Fruit fly (Drosophila melanogaster) whole organism, embryonic: ENCODE measurements around the gene Vav.

Source experiments
- Ada2b ChIP-seq: fragments of 200-800 bp; sonication (Bioruptor generic); IDR thresholded peaks from 2 replicates; pipeline ENCODE4 v1.3.6; 2022; ENCODE audit warnings: missing biosample characterization, missing genetic modification characterization
- Antp ChIP-seq: fragments of 200-800 bp; sonication (Bioruptor generic); optimal IDR thresholded peaks from 3 replicates; lab custom pipeline; 2016; ENCODE audit warnings: missing biosample characterization, missing genetic modification characterization
- CG1024 ChIP-seq: fragments of 200-800 bp; sonication (Bioruptor generic); IDR thresholded peaks from 2 replicates; pipeline ENCODE4 v1.3.6; 2022; ENCODE audit warnings: missing biosample characterization, missing genetic modification characterization
- CG10654 ChIP-seq: fragments of 200-800 bp; sonication (Bioruptor generic); optimal IDR thresholded peaks from 2 replicates; lab custom pipeline; 2016; ENCODE audit warnings: missing biosample characterization, missing genetic modification characterization
- CG13287 ChIP-seq: fragments of 200-800 bp; sonication (Bioruptor generic); IDR thresholded peaks from 2 replicates; pipeline ENCODE4 v1.3.6; 2022; ENCODE audit warnings: missing biosample characterization, missing genetic modification characterization; ENCODE audit not compliant: partially characterized antibody
- CG13624 ChIP-seq: fragments of 200-800 bp; sonication (Bioruptor generic); optimal IDR thresholded peaks from 2 replicates; lab custom pipeline; 2016; ENCODE audit warnings: missing biosample characterization, missing genetic modification characterization
- CG14860 ChIP-seq: fragments of 200-800 bp; sonication (Bioruptor generic); IDR thresholded peaks from 3 replicates; pipeline ENCODE4 v1.3.6; 2022; ENCODE audit warnings: missing biosample characterization, missing genetic modification characterization; ENCODE audit not compliant: partially characterized antibody
- CG15011 ChIP-seq: fragments of 200-800 bp; sonication (Bioruptor generic); optimal IDR thresholded peaks from 3 replicates; lab custom pipeline; 2018; ENCODE audit warnings: missing biosample characterization, mild to moderate bottlenecking, missing genetic modification characterization
- CG1529 ChIP-seq: fragments of 200-800 bp; sonication (Bioruptor generic); optimal IDR thresholded peaks from 3 replicates; lab custom pipeline; 2018; ENCODE audit warnings: missing biosample characterization, missing genetic modification characterization
- CG17328 ChIP-seq: fragments of 200-800 bp; sonication (Bioruptor generic); IDR thresholded peaks from 2 replicates; pipeline ENCODE4 v1.3.6; 2022; ENCODE audit warnings: missing biosample characterization, missing genetic modification characterization
- CG1792 ChIP-seq: fragments of 200-800 bp; sonication (Bioruptor generic); optimal IDR thresholded peaks from 2 replicates; lab custom pipeline; 2016; ENCODE audit warnings: missing biosample characterization, missing genetic modification characterization
- CG18619 ChIP-seq: fragments of 200-800 bp; sonication (Bioruptor generic); optimal IDR thresholded peaks from 3 replicates; lab custom pipeline; 2017; ENCODE audit warnings: missing biosample characterization, mild to moderate bottlenecking, missing genetic modification characterization
- CG31388 ChIP-seq: fragments of 200-800 bp; sonication (Bioruptor generic); optimal IDR thresholded peaks from 2 replicates; lab custom pipeline; 2016; ENCODE audit warnings: missing biosample characterization, missing genetic modification characterization
- CG32532 ChIP-seq: fragments of 200-800 bp; sonication (Bioruptor generic); IDR thresholded peaks from 2 replicates; pipeline ENCODE4 v1.3.6; 2022; ENCODE audit warnings: missing biosample characterization, missing genetic modification characterization
- CG3726 ChIP-seq: fragments of 200-800 bp; sonication (Bioruptor generic); IDR thresholded peaks from 3 replicates; pipeline ENCODE4, ENCODE4 v1.3.6; 2022; ENCODE audit warnings: missing biosample characterization, missing genetic modification characterization
- CG5953 ChIP-seq: fragments of 200-800 bp; sonication (Bioruptor generic); IDR thresholded peaks from 2 replicates; pipeline ENCODE4 v1.3.6; 2022; ENCODE audit warnings: missing biosample characterization, missing genetic modification characterization
- CG8388 ChIP-seq: fragments of 200-800 bp; sonication (Bioruptor generic); optimal IDR thresholded peaks from 2 replicates; lab custom pipeline; 2019; ENCODE audit warnings: missing biosample characterization, mild to moderate bottlenecking, missing genetic modification characterization, moderate library complexity
- CoRest ChIP-seq: fragments of 200-800 bp; sonication (Bioruptor generic); optimal IDR thresholded peaks from 3 replicates; lab custom pipeline; 2018; ENCODE audit warnings: missing biosample characterization, mild to moderate bottlenecking, missing genetic modification characterization, moderate library complexity
- Dbx ChIP-seq: fragments of 200-800 bp; sonication (Bioruptor generic); IDR thresholded peaks from 3 replicates; pipeline ENCODE4 v1.3.6; 2022; ENCODE audit warnings: missing biosample characterization, missing genetic modification characterization
- E2f1 ChIP-seq: fragments of 200-800 bp; sonication (Bioruptor generic); IDR thresholded peaks from 2 replicates; pipeline ENCODE4 v1.3.6; 2022; ENCODE audit warnings: missing biosample characterization, missing genetic modification characterization
- E2f2 ChIP-seq: fragments of 200-800 bp; sonication (Bioruptor generic); IDR thresholded peaks from 2 replicates; pipeline ENCODE4 v1.3.6; 2022; ENCODE audit warnings: missing biosample characterization, missing genetic modification characterization
- Ets65A ChIP-seq: fragments of 200-800 bp; sonication (Bioruptor generic); peaks from one replicate; lab custom pipeline; 2016; ENCODE audit warnings: missing biosample characterization, missing genetic modification characterization
- Gug ChIP-seq: fragments of 200-800 bp; sonication (Bioruptor generic); IDR thresholded peaks from 4 replicates; pipeline ENCODE4 v1.3.6; 2022; ENCODE audit warnings: missing biosample characterization, missing genetic modification characterization
- H15 ChIP-seq: fragments of 200-800 bp; sonication (Bioruptor generic); IDR thresholded peaks from 3 replicates; pipeline ENCODE4 v1.3.6; 2022; ENCODE audit warnings: missing biosample characterization, missing genetic modification characterization
- Hand ChIP-seq: fragments of 200-800 bp; sonication (Bioruptor generic); optimal IDR thresholded peaks from 2 replicates; lab custom pipeline; 2017; ENCODE audit warnings: mild to moderate bottlenecking, missing biosample characterization, missing genetic modification reagents, missing genetic modification characterization
- Kr ChIP-seq: fragments of 200-800 bp; sonication (Bioruptor generic); optimal IDR thresholded peaks from 2 replicates; lab custom pipeline; 2017; ENCODE audit warnings: missing biosample characterization, mild to moderate bottlenecking, missing genetic modification characterization
- Med ChIP-seq: fragments of 200-800 bp; sonication (Bioruptor generic); peaks from one replicate; lab custom pipeline; 2016; ENCODE audit warnings: missing biosample characterization, missing genetic modification characterization, mild to moderate bottlenecking, inconsistent platforms, moderate library complexity
- NC2α ChIP-seq: fragments of 200-800 bp; sonication (Bioruptor generic); optimal IDR thresholded peaks from 2 replicates; lab custom pipeline; 2016; ENCODE audit warnings: missing biosample characterization, missing genetic modification characterization
- NFAT ChIP-seq: fragments of 200-800 bp; sonication (Bioruptor generic); IDR thresholded peaks from 2 replicates; pipeline ENCODE4 v1.3.6; 2022; ENCODE audit warnings: missing biosample characterization, missing genetic modification characterization
- Rfx ChIP-seq: fragments of 200-800 bp; sonication (Bioruptor generic); IDR thresholded peaks from 2 replicates; pipeline ENCODE4 v1.3.6; 2022; ENCODE audit warnings: missing biosample characterization, missing genetic modification characterization
- Xbp1 ChIP-seq: fragments of 200-800 bp; sonication (Bioruptor generic); optimal IDR thresholded peaks from 3 replicates; lab custom pipeline; 2016; ENCODE audit warnings: missing biosample characterization, mild to moderate bottlenecking, missing genetic modification characterization
- ab ChIP-seq: fragments of 200-800 bp; sonication (Bioruptor generic); optimal IDR thresholded peaks from 2 replicates; lab custom pipeline; 2016; ENCODE audit warnings: missing biosample characterization, missing genetic modification characterization
- amos ChIP-seq: fragments of 200-800 bp; sonication (Bioruptor generic); IDR thresholded peaks from 2 replicates; pipeline ENCODE4 v1.3.6; 2022; ENCODE audit warnings: missing biosample characterization, missing genetic modification characterization; ENCODE audit not compliant: partially characterized antibody
- ap ChIP-seq: fragments of 200-800 bp; sonication (Bioruptor generic); IDR thresholded peaks from 2 replicates; pipeline ENCODE4 v1.3.6; 2022; ENCODE audit warnings: missing biosample characterization, missing genetic modification characterization
- cad ChIP-seq: fragments of >200 bp; optimal IDR thresholded peaks from 2 replicates; lab custom pipeline; 2017; ENCODE audit warnings: missing biosample characterization, missing genetic modification characterization
- chif ChIP-seq, 2 experiments: fragments of 200-800 bp; sonication (Bioruptor generic); optimal IDR thresholded peaks; 3 replicates each; lab custom pipeline; 2016; ENCODE audit warnings: missing biosample characterization in 2 of 2, missing genetic modification characterization in 2 of 2
- da ChIP-seq: fragments of 200-800 bp; sonication (Bioruptor generic); optimal IDR thresholded peaks from 2 replicates; lab custom pipeline; 2016; ENCODE audit warnings: missing biosample characterization, missing genetic modification characterization
- en ChIP-seq: fragments of 200-800 bp; sonication (Bioruptor generic); optimal IDR thresholded peaks from 2 replicates; lab custom pipeline; 2016; ENCODE audit warnings: missing biosample characterization, missing genetic modification characterization
- gsb ChIP-seq: fragments of 200-800 bp; sonication (Bioruptor generic); IDR thresholded peaks from 2 replicates; pipeline ENCODE4 v1.3.6; 2022; ENCODE audit warnings: missing biosample characterization, missing genetic modification characterization
- jing ChIP-seq: fragments of 200-800 bp; sonication (Bioruptor generic); optimal IDR thresholded peaks from 2 replicates; lab custom pipeline; 2018; ENCODE audit warnings: missing biosample characterization, mild to moderate bottlenecking, missing genetic modification characterization
- lilli ChIP-seq: fragments of 200-800 bp; sonication (Bioruptor generic); optimal IDR thresholded peaks from 3 replicates; lab custom pipeline; 2016; ENCODE audit warnings: missing biosample characterization, missing genetic modification characterization
- nom ChIP-seq: fragments of 200-800 bp; sonication (Bioruptor generic); optimal IDR thresholded peaks from 2 replicates; lab custom pipeline; 2017; ENCODE audit warnings: missing biosample characterization, missing genetic modification characterization, mild to moderate bottlenecking, moderate library complexity, missing genetic modification reagents
- p53 ChIP-seq: fragments of 200-800 bp; sonication (Bioruptor generic); optimal IDR thresholded peaks from 2 replicates; lab custom pipeline; 2016; ENCODE audit warnings: missing biosample characterization, missing genetic modification characterization
- phol ChIP-seq: fragments of 200-800 bp; sonication (Bioruptor generic); optimal IDR thresholded peaks from 3 replicates; lab custom pipeline; 2018; ENCODE audit warnings: missing biosample characterization, mild to moderate bottlenecking, missing genetic modification characterization, moderate library complexity
- sens ChIP-seq: fragments of 200-800 bp; sonication (Bioruptor generic); peaks from one replicate; lab custom pipeline; 2016; ENCODE audit warnings: missing biosample characterization, missing genetic modification characterization
- seq ChIP-seq: fragments of 200-800 bp; sonication (Bioruptor generic); IDR thresholded peaks from 2 replicates; pipeline ENCODE4 v1.3.6; 2022; ENCODE audit warnings: missing biosample characterization, missing genetic modification characterization
- sisA ChIP-seq: fragments of 200-800 bp; sonication (Bioruptor generic); IDR thresholded peaks from 2 replicates; pipeline ENCODE4 v1.3.6; 2022; ENCODE audit warnings: missing biosample characterization, missing genetic modification characterization
- stc ChIP-seq: fragments of 200-800 bp; sonication (Bioruptor generic); IDR thresholded peaks from 2 replicates; pipeline ENCODE4 v1.3.6; 2022; ENCODE audit warnings: missing biosample characterization, missing genetic modification characterization
- tio ChIP-seq: fragments of 200-800 bp; sonication (Bioruptor generic); optimal IDR thresholded peaks from 2 replicates; lab custom pipeline; 2017; ENCODE audit warnings: missing biosample characterization, missing genetic modification characterization, inconsistent platforms
- z ChIP-seq: fragments of 200-800 bp; sonication (Bioruptor generic); IDR thresholded peaks from 3 replicates; pipeline ENCODE4 v1.3.6; 2022; ENCODE audit warnings: missing biosample characterization, missing genetic modification characterization
- zfh1 ChIP-seq: fragments of 200-800 bp; sonication (Bioruptor generic); IDR thresholded peaks from 3 replicates; pipeline ENCODE4 v1.3.6; 2022; ENCODE audit warnings: missing biosample characterization, missing genetic modification characterization

Gene Vav

dm6 chrX:19280249-19280648 lies 18.6 kb downstream of the Vav start, which contains the start of gene CG8028:
CG8028 (minus strand) TSS chrX:19280349.
- TF ChIP-seq Med (GFP tag; lab: Kevin White, UChicago) (peak; percentile 13), ab (no peak), cad (GFP tag; lab: Kevin White, UChicago) (no peak)

dm6 chrX:19280685-19281084 lies 19.1 kb downstream of the Vav start:
- TF ChIP-seq tio (no peak), CoRest (tag; lab: Kevin White, UChicago) (no peak), Med (GFP tag; lab: Kevin White, UChicago) (peak; percentile 50), CG1529 (no peak), ap (GFP tag; lab: Robert Waterston, UW) (no peak), Ets65A (GFP tag; lab: Kevin White, UChicago) (peak; percentile 70), lilli (GFP tag; lab: Kevin White, UChicago) (no peak), Hand (GFP tag; lab: Kevin White, UChicago) (no peak), CG14860 (GFP tag; lab: Robert Waterston, UW) (no peak), p53 (no peak), da (GFP tag; lab: Kevin White, UChicago) (no peak), sens (GFP tag; lab: Kevin White, UChicago) (peak; percentile 22), Antp (GFP tag; lab: Kevin White, UChicago) (no peak), NC2α (GFP tag; lab: Kevin White, UChicago) (no peak), gsb (GFP tag; lab: Robert Waterston, UW) (no peak), E2f2 (GFP tag; lab: Robert Waterston, UW) (no peak), z (no peak), CG15011 (GFP tag; lab: Kevin White, UChicago) (no peak), en (GFP tag; lab: Kevin White, UChicago) (no peak), seq (no peak)

dm6 chrX:19281271-19281670 lies 19.7 kb downstream of the Vav start:
- TF ChIP-seq sens (GFP tag; lab: Kevin White, UChicago) (peak; percentile 14), chif (GFP tag; optimal IDR thresholded peaks at IDR 0.05; lab: Kevin White, UChicago) (no peak), CG5953 (GFP tag; lab: Robert Waterston, UW) (no peak), CG1024 (GFP tag; lab: Robert Waterston, UW) (no peak), stc (GFP tag; lab: Robert Waterston, UW) (no peak), CG17328 (GFP tag; lab: Robert Waterston, UW) (no peak), CG8388 (GFP tag; lab: Kevin White, UChicago) (peak; percentile 12), Gug (GFP tag; lab: Robert Waterston, UW) (peak; percentile 28; the same call in 1 of the 4 replicates), sisA (GFP tag; lab: Robert Waterston, UW) (no peak), NFAT (GFP tag; lab: Robert Waterston, UW) (peak; percentile 24; the same call in 1 of the 2 replicates), CG31388 (GFP tag; lab: Kevin White, UChicago) (no peak), Kr (no peak), phol (peak; percentile 31), H15 (GFP tag; lab: Robert Waterston, UW) (no peak), zfh1 (GFP tag; lab: Robert Waterston, UW) (peak; percentile 50; the same call in 1 of the 3 replicates), CG13287 (no peak), nom (GFP tag; lab: Kevin White, UChicago) (no peak), CG18619 (GFP tag; lab: Kevin White, UChicago) (no peak), CG10654 (GFP tag; lab: Kevin White, UChicago) (peak; percentile 6), amos (GFP tag; lab: Robert Waterston, UW) (no peak), CG32532 (GFP tag; lab: Robert Waterston, UW) (peak; percentile 63; the same call in 1 of the 2 replicates), E2f1 (0 out of 2 replicates have a peak, but pooled peaks have one; percentile 15), jing (GFP tag; lab: Kevin White, UChicago) (no peak), CG1792 (GFP tag; lab: Kevin White, UChicago) (no peak), CG3726 (GFP tag; lab: Robert Waterston, UW) (no peak), Dbx (GFP tag; lab: Robert Waterston, UW) (no peak), Ada2b (GFP tag; lab: Robert Waterston, UW) (peak; percentile 27; the same call in 1 of the 2 replicates), Rfx (GFP tag; lab: Robert Waterston, UW) (peak; percentile 66), CG13624 (GFP tag; lab: Kevin White, UChicago) (no peak), da (GFP tag; lab: Kevin White, UChicago) (no peak), Xbp1 (GFP tag; lab: Kevin White, UChicago) (peak; percentile 35)
